Worm (Caenorhabditis elegans): ENCODE data around the gene shc-2.

shc-2 gene

DNA sequence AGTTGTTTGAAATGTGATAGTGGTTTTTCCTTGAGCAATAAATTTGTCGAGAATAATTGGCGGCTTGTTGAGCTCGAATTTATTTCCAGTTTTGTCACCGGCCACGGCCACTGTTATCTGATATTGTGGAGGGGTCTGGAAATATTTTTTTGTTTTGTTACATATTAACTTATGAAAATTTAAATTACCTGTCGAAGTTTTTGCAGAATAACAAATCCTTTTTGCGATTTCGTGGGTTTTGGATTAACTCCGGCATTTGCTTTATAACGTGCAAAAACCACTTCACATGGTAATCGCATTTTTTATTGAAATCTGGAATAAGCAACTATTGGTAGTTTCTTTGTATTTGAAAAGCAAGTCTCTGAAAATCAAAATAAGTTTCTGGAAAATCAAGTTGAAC lies 67.2 kb downstream of the shc-2 start, which contains the start of gene lrr-1:
Gene lrr-1 (minus strand): TSS at position 312 of the 400 bp plus-strand sequence.
- TF ChIP-seq nfya-1 (tag; optimal IDR thresholded peaks at IDR 0.05; ENCODE audit: borderline replicate concordance, insufficient read depth) (no peak), madf-6 (GFP tag; IDR thresholded peaks at IDR 0.05) (peak; percentile 43; the same call in 1 of the 2 replicates)
